Fruit fly (Drosophila melanogaster): Measurements from ENCODE around the gene CG7720.
A peak's percentile ranks its signal among the peaks of the same experiment; 100 is the strongest.

The CG7720 gene

dm6 chr3R:18787237-18787636 lies 7.7 kb downstream of the CG7720 start (continued):
- TF ChIP-seq CG13624 (GFP tag; optimal IDR thresholded peaks at IDR 0.05) (no peak), CG18599 (GFP tag; optimal IDR thresholded peaks at IDR 0.05) (peak; percentile 50), ind (GFP tag; optimal IDR thresholded peaks at IDR 0.05) (peak; percentile 16), lmd (GFP tag; IDR thresholded peaks at IDR 0.05) (0 out of 2 replicates have a peak, but pooled peaks have one; percentile 9), Fer1 (GFP tag; optimal IDR thresholded peaks at IDR 0.05) (peak; percentile 17), CG8290 (GFP tag; optimal IDR thresholded peaks at IDR 0.05) (no peak), CG8290 (tag; optimal IDR thresholded peaks at IDR 0.05) (no peak), croc (GFP tag; conservative IDR thresholded peaks at IDR 0.05) (no peak), pum (GFP tag; optimal IDR thresholded peaks at IDR 0.05) (no peak), CG34422 (GFP tag; IDR thresholded peaks at IDR 0.05) (0 out of 3 replicates have a peak, but pooled peaks have one; percentile 35), caup (GFP tag; optimal IDR thresholded peaks at IDR 0.05; ENCODE audit: severe bottlenecking) (no peak), Meics (GFP tag; optimal IDR thresholded peaks at IDR 0.05) (peak; percentile 16), danr (GFP tag; IDR thresholded peaks at IDR 0.05) (peak; percentile 30; the same call in 1 of the 2 replicates), corto (GFP tag; optimal IDR thresholded peaks at IDR 0.05) (no peak), prd (optimal IDR thresholded peaks at IDR 0.05) (no peak), prd (GFP tag; IDR thresholded peaks at IDR 0.05) (0 out of 3 replicates have a peak, but pooled peaks have one; percentile 17), Ada2b (GFP tag; IDR thresholded peaks at IDR 0.05) (0 out of 2 replicates have a peak, but pooled peaks have one; percentile 10), CG11504 (tag; optimal IDR thresholded peaks at IDR 0.05) (peak; percentile 51), BEAF-32 (GFP tag; optimal IDR thresholded peaks at IDR 0.05) (no peak), CG4707 (GFP tag; optimal IDR thresholded peaks at IDR 0.05) (no peak), CG2678 (tag; optimal IDR thresholded peaks at IDR 0.05) (peak; percentile 4), Med (GFP tag) (peak; percentile 34), CG17359 (tag; optimal IDR thresholded peaks at IDR 0.05) (peak; percentile 12), Drgx (GFP tag; IDR thresholded peaks at IDR 0.05) (peak; percentile 66), Gug (GFP tag; IDR thresholded peaks at IDR 0.05) (0 out of 4 replicates have a peak, but pooled peaks have one; percentile 8), ftz-f1 (GFP tag; optimal IDR thresholded peaks at IDR 0.05) (no peak), lbe (GFP tag; optimal IDR thresholded peaks at IDR 0.05) (no peak), lab (GFP tag; optimal IDR thresholded peaks at IDR 0.05) (peak; percentile 31), NC2β (GFP tag; optimal IDR thresholded peaks at IDR 0.05) (no peak), vvl (GFP tag; IDR thresholded peaks at IDR 0.05) (0 out of 2 replicates have a peak, but pooled peaks have one; percentile 18), nerfin-1 (tag; optimal IDR thresholded peaks at IDR 0.05) (no peak), Dip3 (GFP tag; optimal IDR thresholded peaks at IDR 0.05) (no peak), cato (GFP tag; optimal IDR thresholded peaks at IDR 0.05; ENCODE audit: borderline replicate concordance) (no peak), sr (GFP tag; IDR thresholded peaks at IDR 0.05) (no peak), dysf (GFP tag; IDR thresholded peaks at IDR 0.05) (peak; percentile 36; the same call in 1 of the 3 replicates), dmrt99B (tag; optimal IDR thresholded peaks at IDR 0.05) (peak; percentile 13), sens-2 (GFP tag; IDR thresholded peaks at IDR 0.05) (no peak)

dm6 chr3R:18785741-18786140 lies 9.2 kb downstream of the CG7720 start:
- TF ChIP-seq Doc2 (GFP tag; IDR thresholded peaks at IDR 0.05) = no peak
- TF ChIP-seq fd64A (GFP tag; optimal IDR thresholded peaks at IDR 0.05) = peak; percentile 64
- no peak for TF ChIP-seq CG9797 (GFP tag; optimal IDR thresholded peaks at IDR 0.05)
- TF ChIP-seq kni (GFP tag; optimal IDR thresholded peaks at IDR 0.05) = peak; percentile 46
- no peak for TF ChIP-seq CG8290 (GFP tag; optimal IDR thresholded peaks at IDR 0.05)
- TF ChIP-seq CG8290 (tag; optimal IDR thresholded peaks at IDR 0.05) = peak in 1 of 2 experiments; percentile 7
- 0 out of 2 replicates have a peak, but pooled peaks have one; percentile 20 for TF ChIP-seq Awh (GFP tag; IDR thresholded peaks at IDR 0.05)
- no peak for TF ChIP-seq emc (GFP tag; optimal IDR thresholded peaks at IDR 0.05)
- no peak for TF ChIP-seq scrt (GFP tag; optimal IDR thresholded peaks at IDR 0.05)
- peak; percentile 22 for TF ChIP-seq CG6254 (GFP tag; optimal IDR thresholded peaks at IDR 0.05)
- peak; percentile 50; the same call in 1 of the 3 replicates for TF ChIP-seq ci (GFP tag; IDR thresholded peaks at IDR 0.05)
- no peak for TF ChIP-seq usp (GFP tag; optimal IDR thresholded peaks at IDR 0.05)
- TF ChIP-seq D (optimal IDR thresholded peaks at IDR 0.05) = no peak
- peak; percentile 42 for TF ChIP-seq D (GFP tag; optimal IDR thresholded peaks at IDR 0.05)
- TF ChIP-seq CG17361 (GFP tag; IDR thresholded peaks at IDR 0.05) = no peak
- TF ChIP-seq gfzf (GFP tag; optimal IDR thresholded peaks at IDR 0.05) = no peak
- TF ChIP-seq CG1603 (tag; optimal IDR thresholded peaks at IDR 0.05) = peak; percentile 23
- peak; percentile 16 for TF ChIP-seq CG5180 (GFP tag; optimal IDR thresholded peaks at IDR 0.05)

All from whole organism, embryonic.